Worm (Caenorhabditis elegans): ENCODE results near the gene lap-2.

The lap-2 gene

ce11 chrV:13008825-13009224 is 34.7 kb upstream of the lap-2 start, which contains the start of gene F15B9.10:
Gene F15B9.10 (minus strand): TSS chrV:13008925.
- TF ChIP-seq lsy-27 (tag; optimal IDR thresholded peaks at IDR 0.05; ENCODE audit: borderline replicate concordance, insufficient read depth) (no peak), bed-1 (GFP tag; IDR thresholded peaks at IDR 0.05) (no peak), aptf-3 (GFP tag; IDR thresholded peaks at IDR 0.05) (no peak), rpc-1 (optimal IDR thresholded peaks at IDR 0.05) (no peak), rpc-1 (tag; optimal IDR thresholded peaks at IDR 0.05) (no peak), tlf-1 (GFP tag; optimal IDR thresholded peaks at IDR 0.05) (no peak), nhr-179 (tag; optimal IDR thresholded peaks at IDR 0.05) (no peak), akir-1 (GFP tag; optimal IDR thresholded peaks at IDR 0.05) (no peak), hlh-26 (GFP tag; conservative IDR thresholded peaks at IDR 0.05) (no peak), lir-1 (GFP tag; conservative IDR thresholded peaks at IDR 0.05) (no peak), ztf-28 (GFP tag; IDR thresholded peaks at IDR 0.05) (no peak), bed-2 (GFP tag; IDR thresholded peaks at IDR 0.05) (no peak), let-607 (tag; optimal IDR thresholded peaks at IDR 0.05) (no peak), zim-3 (tag; optimal IDR thresholded peaks at IDR 0.05) (no peak)

- TF ChIP-seq F10E7.11 (tag; optimal IDR thresholded peaks at IDR 0.05) = no peak
- TF ChIP-seq ceh-27 (GFP tag; optimal IDR thresholded peaks at IDR 0.05) = no peak
- TF ChIP-seq aptf-2 (GFP tag; conservative IDR thresholded peaks at IDR 0.05) = no peak
- TF ChIP-seq lin-40 (tag; optimal IDR thresholded peaks at IDR 0.05) = no peak
- no peak for TF ChIP-seq tbp1 (GFP tag; optimal IDR thresholded peaks at IDR 0.05)
- TF ChIP-seq C17E4.6 (GFP tag; IDR thresholded peaks at IDR 0.05) = no peak
- TF ChIP-seq unc-62 (GFP tag; optimal IDR thresholded peaks at IDR 0.05) = no peak
- TF ChIP-seq ets-4 (GFP tag; optimal IDR thresholded peaks at IDR 0.05) = no peak
- TF ChIP-seq tlf-1 (GFP tag; optimal IDR thresholded peaks at IDR 0.05) = no peak
- no peak for TF ChIP-seq egl-44 (GFP tag; IDR thresholded peaks at IDR 0.05)
- TF ChIP-seq ceh-100 (GFP tag; IDR thresholded peaks at IDR 0.05) = no peak
- TF ChIP-seq sea-2 (GFP tag; IDR thresholded peaks at IDR 0.05) = no peak
- peak; percentile 56 for TF ChIP-seq madf-8 (GFP tag; conservative IDR thresholded peaks at IDR 0.05)
- TF ChIP-seq ceh-91 (GFP tag; IDR thresholded peaks at IDR 0.05) = no peak
- no peak for TF ChIP-seq F23B12.7 (tag; optimal IDR thresholded peaks at IDR 0.05; ENCODE audit: insufficient read depth)
- TF ChIP-seq ztf-25 (GFP tag; IDR thresholded peaks at IDR 0.05) = no peak
- TF ChIP-seq nhr-80 (tag; optimal IDR thresholded peaks at IDR 0.05) = no peak
- TF ChIP-seq madf-3 (GFP tag; IDR thresholded peaks at IDR 0.05) = no peak
- TF ChIP-seq hsf-1 (GFP tag; IDR thresholded peaks at IDR 0.05) = no peak
- TF ChIP-seq hmg-20 (GFP tag; IDR thresholded peaks at IDR 0.05) = no peak
- peak; percentile 47; the same call in 1 of the 2 replicates for TF ChIP-seq F33H1.4 (GFP tag; IDR thresholded peaks at IDR 0.05)
- TF ChIP-seq xnd-1 (tag; optimal IDR thresholded peaks at IDR 0.05) = peak; percentile 59
- no peak for TF ChIP-seq nfya-2 (GFP tag; IDR thresholded peaks at IDR 0.05)
- TF ChIP-seq F55B11.4 (tag; optimal IDR thresholded peaks at IDR 0.05; ENCODE audit: borderline replicate concordance, insufficient read depth) = no peak
- no peak for TF ChIP-seq rec-8 (tag; optimal IDR thresholded peaks at IDR 0.05)
- TF ChIP-seq Y56A3A.18 (GFP tag; IDR thresholded peaks at IDR 0.05) = no peak
- no peak for TF ChIP-seq lir-1 (GFP tag; conservative IDR thresholded peaks at IDR 0.05)
- TF ChIP-seq Y53F4B.3 (GFP tag; IDR thresholded peaks at IDR 0.05) = no peak
- TF ChIP-seq madf-6 (GFP tag; IDR thresholded peaks at IDR 0.05) = peak; percentile 82
- 0 out of 2 replicates have a peak, but pooled peaks have one; percentile 26 for TF ChIP-seq D2030.7 (GFP tag; IDR thresholded peaks at IDR 0.05)
- no peak for TF ChIP-seq ceh-79 (tag; optimal IDR thresholded peaks at IDR 0.05)
- no peak for TF ChIP-seq sdz-38 (tag; optimal IDR thresholded peaks at IDR 0.05)
- no peak for TF ChIP-seq tbx-9 (tag; optimal IDR thresholded peaks at IDR 0.05; ENCODE audit: borderline replicate concordance)
- no peak for TF ChIP-seq lag-1 (GFP tag; IDR thresholded peaks at IDR 0.05)
- no peak for TF ChIP-seq attf-6 (GFP tag; IDR thresholded peaks at IDR 0.05)
- TF ChIP-seq hlh-12 (tag; optimal IDR thresholded peaks at IDR 0.05) = no peak
These were observed 34.2 kb upstream of the lap-2 start for ce11 chrV:13009271-13009670.

Measured in whole organism, young adult.